Fruit fly (Drosophila melanogaster): ENCODE results near the gene GatC.

- TF ChIP-seq foxo (GFP tag; optimal IDR thresholded peaks at IDR 0.05) (no peak), pan (optimal IDR thresholded peaks at IDR 0.05) (no peak), OdsH (GFP tag; optimal IDR thresholded peaks at IDR 0.05) (no peak), usp (GFP tag; optimal IDR thresholded peaks at IDR 0.05) (no peak), brk (GFP tag; optimal IDR thresholded peaks at IDR 0.05) (no peak), dmrt93B (GFP tag; optimal IDR thresholded peaks at IDR 0.05) (no peak), CG32264 (GFP tag; optimal IDR thresholded peaks at IDR 0.05) (no peak), CrebA (GFP tag; optimal IDR thresholded peaks at IDR 0.05; ENCODE audit: borderline replicate concordance) (no peak), Myc (optimal IDR thresholded peaks at IDR 0.05) (no peak), Sp1 (GFP tag; optimal IDR thresholded peaks at IDR 0.05) (no peak)
Measured at dm6 chr2L:13784155-13784681, 48.7 kb downstream of the GatC start, which contains the start of gene CG16890.
